Worm (Caenorhabditis elegans): ENCODE measurements around the gene snb-5.

The snb-5 gene

ce11 chrIII:8202754-8203153 lies at the start of gene snb-5:
Gene snb-5 (plus strand): TSS chrIII:8203054.
- TF ChIP-seq madf-6 (GFP tag; IDR thresholded peaks at IDR 0.05) (no peak), D2030.7 (GFP tag; IDR thresholded peaks at IDR 0.05) (no peak), ztf-25 (GFP tag; IDR thresholded peaks at IDR 0.05) (no peak), cebp-2 (GFP tag; IDR thresholded peaks at IDR 0.05) (no peak), chd-7 (tag; optimal IDR thresholded peaks at IDR 0.05) (no peak), tlf-1 (GFP tag; optimal IDR thresholded peaks at IDR 0.05) (no peak), aptf-3 (GFP tag; IDR thresholded peaks at IDR 0.05) (no peak), F57C9.4 (tag; optimal IDR thresholded peaks at IDR 0.05) (no peak), ceh-58 (GFP tag; IDR thresholded peaks at IDR 0.05) (no peak), lag-1 (GFP tag; IDR thresholded peaks at IDR 0.05) (no peak), ztf-26 (tag; optimal IDR thresholded peaks at IDR 0.05) (no peak), zim-3 (tag; optimal IDR thresholded peaks at IDR 0.05) (no peak), snpc-1.1 (tag; optimal IDR thresholded peaks at IDR 0.05; ENCODE audit: insufficient read depth) (no peak), bed-1 (GFP tag; IDR thresholded peaks at IDR 0.05) (no peak), lin-40 (tag; optimal IDR thresholded peaks at IDR 0.05) (no peak), Y53G8AR.9 (GFP tag; conservative IDR thresholded peaks at IDR 0.05) (no peak), rpc-1 (optimal IDR thresholded peaks at IDR 0.05) (no peak), rpc-1 (tag; optimal IDR thresholded peaks at IDR 0.05) (no peak)

- TF ChIP-seq nhr-80 (tag; optimal IDR thresholded peaks at IDR 0.05) (peak; percentile 38), let-607 (tag; optimal IDR thresholded peaks at IDR 0.05) (peak in 1 of 2 experiments; percentile 17), gei-17 (GFP tag; optimal IDR thresholded peaks at IDR 0.05) (no peak)
Observed at ce11 chrIII:8154423-8154822, 48.4 kb upstream of the snb-5 start.

ce11 chrIII:8155166-8155565 lies 47.7 kb upstream of the snb-5 start, which contains the start of gene D2007.1:
Gene D2007.1 (plus strand): TSS chrIII:8155466.
- TF ChIP-seq attf-5 (GFP tag; optimal IDR thresholded peaks at IDR 0.05) (no peak), nfyb-1 (GFP tag; IDR thresholded peaks at IDR 0.05) (no peak), ceh-91 (GFP tag; IDR thresholded peaks at IDR 0.05) (no peak), dox-1 (GFP tag; IDR thresholded peaks at IDR 0.05) (no peak), madf-6 (GFP tag; IDR thresholded peaks at IDR 0.05) (no peak), lin-35 (GFP tag; optimal IDR thresholded peaks at IDR 0.05) (no peak), F52B5.7 (tag; optimal IDR thresholded peaks at IDR 0.05) (no peak), ekl-4 (GFP tag; IDR thresholded peaks at IDR 0.05) (no peak), ztf-6 (GFP tag; IDR thresholded peaks at IDR 0.05) (no peak), madf-8 (GFP tag; conservative IDR thresholded peaks at IDR 0.05) (no peak), cebp-2 (GFP tag; IDR thresholded peaks at IDR 0.05) (no peak), bed-1 (GFP tag; IDR thresholded peaks at IDR 0.05) (no peak), Y67H2A.10 (GFP tag; conservative IDR thresholded peaks at IDR 0.05) (no peak), nfya-2 (GFP tag; IDR thresholded peaks at IDR 0.05) (no peak), sptf-2 (GFP tag; optimal IDR thresholded peaks at IDR 0.05) (no peak), rec-8 (tag; optimal IDR thresholded peaks at IDR 0.05) (no peak), ceh-100 (GFP tag; IDR thresholded peaks at IDR 0.05) (no peak), ama-1 (optimal IDR thresholded peaks at IDR 0.05) (no peak), ama-1 (GFP tag; optimal IDR thresholded peaks at IDR 0.05) (no peak), hlh-12 (tag; optimal IDR thresholded peaks at IDR 0.05) (no peak), lin-40 (tag; optimal IDR thresholded peaks at IDR 0.05) (no peak)
